Worm (Caenorhabditis elegans) whole organism, L4 larva: ENCODE data around the gene cdh-8.
A peak's percentile ranks its signal among the peaks of the same experiment; 100 is the strongest.

ENCODE experiments used
- F10B5.3 ChIP-seq: sonication (generic microtip); optimal IDR thresholded peaks from 2 replicates; lab custom pipeline; 2016; ENCODE audit warnings: mild to moderate bottlenecking, missing genetic modification characterization, missing compliant biosample characterization
- F37D6.2 ChIP-seq: sonication (generic microtip); optimal IDR thresholded peaks from 2 replicates; lab custom pipeline; 2016; ENCODE audit warnings: mild to moderate bottlenecking, missing genetic modification characterization, missing compliant biosample characterization
- F44E2.7 ChIP-seq: fragments of 200-800 bp; sonication (Bioruptor generic); IDR thresholded peaks from 2 replicates; pipeline ENCODE4 v2.1.2; 2022; ENCODE audit warnings: missing genetic modification characterization, missing compliant biosample characterization
- F49E8.2 ChIP-seq: sonication (generic microtip); optimal IDR thresholded peaks from 2 replicates; lab custom pipeline; 2016; ENCODE audit warnings: missing compliant biosample characterization, mild to moderate bottlenecking, missing genetic modification characterization, borderline replicate concordance
- R02D3.7 ChIP-seq: fragments of 150-350 bp; sonication (generic microtip); optimal IDR thresholded peaks from 3 replicates; lab custom pipeline; 2014; ENCODE audit warnings: missing biosample characterization, missing genetic modification characterization
- Y105C5A.15 ChIP-seq: fragments of 200-800 bp; sonication (Bioruptor generic); IDR thresholded peaks from 2 replicates; pipeline ENCODE4 v1.3.6; 2022; ENCODE audit warnings: missing genetic modification characterization, missing compliant biosample characterization
- Y75B8A.6 ChIP-seq: fragments of 200-800 bp; sonication (Bioruptor generic); IDR thresholded peaks from 2 replicates; pipeline ENCODE4 v1.3.6; 2022; ENCODE audit warnings: missing genetic modification reagents, missing genetic modification characterization, missing compliant biosample characterization
- ZK546.5 ChIP-seq, 2 experiments: sonication (generic microtip); optimal IDR thresholded peaks; 2 replicates each; lab custom pipeline; 2017; ENCODE audit warnings: missing biosample characterization in 2 of 2, missing genetic modification characterization in 2 of 2
- aly-2 ChIP-seq: sonication (generic microtip); optimal IDR thresholded peaks from 2 replicates; lab custom pipeline; 2018; ENCODE audit warnings: missing biosample characterization, missing genetic modification characterization
- attf-4 ChIP-seq: sonication (generic microtip); optimal IDR thresholded peaks from 3 replicates; lab custom pipeline; 2017; ENCODE audit warnings: missing biosample characterization, missing genetic modification characterization
- ceh-20 ChIP-seq: fragments of 200-800 bp; sonication (Bioruptor generic); IDR thresholded peaks from 2 replicates; pipeline ENCODE4 v1.3.6; 2022; ENCODE audit warnings: missing genetic modification reagents, missing genetic modification characterization, missing compliant biosample characterization
- ceh-32 ChIP-seq: sonication (generic microtip); optimal IDR thresholded peaks from 2 replicates; lab custom pipeline; 2016; ENCODE audit warnings: mild to moderate bottlenecking, missing genetic modification characterization, missing compliant biosample characterization; ENCODE audit not compliant: poor library complexity
- ceh-44 ChIP-seq: fragments of 200-800 bp; sonication (Bioruptor generic); IDR thresholded peaks from 2 replicates; pipeline ENCODE4 v1.3.6; 2022; ENCODE audit warnings: missing genetic modification reagents, missing genetic modification characterization, missing compliant biosample characterization
- daf-19 ChIP-seq: fragments of 200-800 bp; sonication (Bioruptor generic); conservative IDR thresholded peaks from 2 replicates; pipeline ENCODE4 v1.3.6; 2022; ENCODE audit warnings: missing genetic modification characterization, missing compliant biosample characterization
- dmd-8 ChIP-seq: fragments of 200-800 bp; sonication (Bioruptor generic); IDR thresholded peaks from 2 replicates; pipeline ENCODE4 v1.3.6; 2022; ENCODE audit warnings: missing genetic modification characterization, missing compliant biosample characterization
- duxl-1 ChIP-seq: sonication (generic microtip); optimal IDR thresholded peaks from 2 replicates; lab custom pipeline; 2016; ENCODE audit warnings: mild to moderate bottlenecking, missing genetic modification characterization, moderate library complexity, missing compliant biosample characterization; ENCODE audit not compliant: poor library complexity
- dve-1 ChIP-seq: sonication (generic microtip); optimal IDR thresholded peaks from 2 replicates; lab custom pipeline; 2017; ENCODE audit warnings: antibody characterized with exemption, mild to moderate bottlenecking, missing genetic modification characterization, missing compliant biosample characterization; ENCODE audit not compliant: insufficient read depth
- fkh-10 ChIP-seq: fragments of 150-350 bp; optimal IDR thresholded peaks from 2 replicates; lab custom pipeline; 2014; ENCODE audit warnings: missing biosample characterization, missing genetic modification reagents, missing genetic modification characterization
- hif-1 ChIP-seq, 2 experiments: sonication (generic microtip); optimal IDR thresholded peaks; 2 replicates each; lab custom pipeline; 2016 to 2017; ENCODE audit warnings: missing compliant biosample characterization in 2 of 2, missing genetic modification characterization in 2 of 2, missing genetic modification reagents in 2 of 2, missing genotype in 2 of 2, mild to moderate bottlenecking in 1 of 2
- hlh-11 ChIP-seq: fragments of 200-800 bp; sonication (Bioruptor generic); optimal IDR thresholded peaks from 2 replicates; lab custom pipeline; 2018; ENCODE audit warnings: mild to moderate bottlenecking, missing genetic modification characterization, missing compliant biosample characterization
- hlh-30 ChIP-seq: sonication (generic microtip); optimal IDR thresholded peaks from 2 replicates; lab custom pipeline; 2017; ENCODE audit warnings: antibody characterized with exemption, mild to moderate bottlenecking, missing genetic modification characterization, missing compliant biosample characterization; ENCODE audit not compliant: insufficient read depth
- hmg-1.1 ChIP-seq: fragments of 200-800 bp; sonication (Bioruptor generic); IDR thresholded peaks from 2 replicates; pipeline ENCODE4 v1.3.6; 2022; ENCODE audit warnings: missing genetic modification reagents, missing genetic modification characterization, missing compliant biosample characterization
- jun-1 ChIP-seq: fragments of 150-350 bp; optimal IDR thresholded peaks from 2 replicates; lab custom pipeline; 2014; ENCODE audit warnings: missing biosample characterization, missing genetic modification reagents, missing genetic modification characterization
- lim-7 ChIP-seq: fragments of 200-800 bp; sonication (Bioruptor generic); IDR thresholded peaks from 2 replicates; pipeline ENCODE4 v1.3.6; 2022; ENCODE audit warnings: missing genetic modification characterization, missing compliant biosample characterization
- lin-29 ChIP-seq: fragments of 200-800 bp; sonication (Bioruptor generic); IDR thresholded peaks from 2 replicates; pipeline ENCODE4 v1.3.6; 2022; ENCODE audit warnings: missing genetic modification reagents, missing genetic modification characterization, missing compliant biosample characterization
- lsy-2 ChIP-seq, 2 experiments: fragments of 150-350 bp in 1 of 2; sonication (generic microtip) in 1 of 2; optimal IDR thresholded peaks; 2 replicates each; lab custom pipeline; 2014 to 2017; ENCODE audit warnings: missing biosample characterization in 2 of 2, missing genetic modification characterization in 2 of 2
- madf-9 ChIP-seq: fragments of 200-800 bp; sonication (Bioruptor generic); conservative IDR thresholded peaks from 2 replicates; pipeline ENCODE4 v1.3.6; 2022; ENCODE audit warnings: missing genetic modification reagents, missing genetic modification characterization, missing compliant biosample characterization
- mdt-29 ChIP-seq: fragments of 200-800 bp; sonication (Bioruptor generic); IDR thresholded peaks from 2 replicates; pipeline ENCODE4 v1.3.6; 2022; ENCODE audit warnings: missing genetic modification reagents, missing genetic modification characterization, missing compliant biosample characterization
- mes-2 ChIP-seq: sonication (generic microtip); optimal IDR thresholded peaks from 2 replicates; lab custom pipeline; 2016; ENCODE audit warnings: missing genotype, mild to moderate bottlenecking, missing genetic modification characterization, missing compliant biosample characterization; ENCODE audit not compliant: poor library complexity, severe bottlenecking
- mxl-2 ChIP-seq: fragments of 200-800 bp; sonication (Bioruptor generic); conservative IDR thresholded peaks from 2 replicates; pipeline ENCODE4 v1.3.6; 2022; ENCODE audit warnings: missing genetic modification reagents, missing genetic modification characterization, missing compliant biosample characterization
- nhr-11 ChIP-seq: fragments of 150-350 bp; optimal IDR thresholded peaks from 2 replicates; lab custom pipeline; 2014; ENCODE audit warnings: missing biosample characterization, missing genetic modification characterization
- nhr-237 ChIP-seq: sonication (generic microtip); optimal IDR thresholded peaks from 2 replicates; lab custom pipeline; 2017; ENCODE audit warnings: missing biosample characterization, missing genetic modification characterization
- nhr-28 ChIP-seq: fragments of 150-350 bp; optimal IDR thresholded peaks from 2 replicates; lab custom pipeline; 2014; ENCODE audit warnings: missing biosample characterization, missing genetic modification characterization
- nhr-42 ChIP-seq: fragments of 200-800 bp; sonication (Bioruptor generic); IDR thresholded peaks from 2 replicates; pipeline ENCODE4 v1.3.6; 2022; ENCODE audit warnings: missing genetic modification characterization, missing compliant biosample characterization
- nhr-6 ChIP-seq: fragments of 150-350 bp; optimal IDR thresholded peaks from 2 replicates; lab custom pipeline; 2014; ENCODE audit warnings: missing biosample characterization, missing genetic modification characterization
- php-3 ChIP-seq: fragments of 200-800 bp; sonication (Bioruptor generic); IDR thresholded peaks from 2 replicates; pipeline ENCODE4 v1.3.6; 2022; ENCODE audit warnings: missing genetic modification reagents, missing genetic modification characterization, missing compliant biosample characterization
- sdz-12 ChIP-seq: fragments of 200-800 bp; sonication (Bioruptor generic); optimal IDR thresholded peaks from 2 replicates; lab custom pipeline; 2018; ENCODE audit warnings: mild to moderate bottlenecking, missing genetic modification characterization, missing compliant biosample characterization
- set-16 ChIP-seq: fragments of 200-800 bp; sonication (Bioruptor generic); IDR thresholded peaks from 2 replicates; pipeline ENCODE4 v1.3.6; 2022; ENCODE audit warnings: missing genetic modification reagents, missing genetic modification characterization, missing compliant biosample characterization
- spr-3 ChIP-seq: fragments of 200-800 bp; sonication (Bioruptor generic); optimal IDR thresholded peaks from 2 replicates; lab custom pipeline; 2018; ENCODE audit warnings: mild to moderate bottlenecking, missing genetic modification characterization, missing compliant biosample characterization
- tag-97 ChIP-seq: fragments of 200-800 bp; sonication (Bioruptor generic); IDR thresholded peaks from 2 replicates; pipeline ENCODE4 v1.3.6; 2022; ENCODE audit warnings: missing genetic modification characterization, missing compliant biosample characterization
- tra-1 ChIP-seq: fragments of 200-800 bp; sonication (Bioruptor generic); IDR thresholded peaks from 2 replicates; pipeline ENCODE4 v1.3.6; 2022; ENCODE audit warnings: missing genetic modification reagents, missing genetic modification characterization, missing compliant biosample characterization
- unc-130 ChIP-seq: sonication (generic microtip); optimal IDR thresholded peaks from 2 replicates; lab custom pipeline; 2016; ENCODE audit warnings: missing genetic modification reagents, missing genetic modification characterization, missing compliant biosample characterization
- unc-39 ChIP-seq: sonication (generic microtip); optimal IDR thresholded peaks from 2 replicates; lab custom pipeline; 2017; ENCODE audit warnings: missing biosample characterization, missing genetic modification characterization
- zag-1 ChIP-seq: fragments of 150-350 bp; optimal IDR thresholded peaks from 2 replicates; lab custom pipeline; 2014; ENCODE audit warnings: missing biosample characterization, missing genetic modification characterization
- zfp-3 ChIP-seq: fragments of 200-800 bp; sonication (Bioruptor generic); conservative IDR thresholded peaks from 2 replicates; pipeline ENCODE4 v1.3.6; 2022; ENCODE audit warnings: missing genetic modification reagents, missing genetic modification characterization, missing compliant biosample characterization
- ztf-7 ChIP-seq: fragments of 150-350 bp; optimal IDR thresholded peaks from 2 replicates; lab custom pipeline; 2014; ENCODE audit warnings: missing biosample characterization, missing genetic modification characterization

cdh-8 gene

ce11 chrIV:294737-295136, 44.9 kb upstream of the cdh-8 start (continued):
- TF ChIP-seq set-16 (no peak), dve-1 (tag; lab: Kevin White, UChicago) (peak; percentile 21), duxl-1 (tag; lab: Kevin White, UChicago) (peak; percentile 25), nhr-28 (tag; lab: Kevin White, UChicago) (peak; percentile 54), dmd-8 (GFP tag; lab: Robert Waterston, UW) (0 out of 2 replicates have a peak, but pooled peaks have one; percentile 31), ceh-32 (tag; lab: Kevin White, UChicago) (no peak), spr-3 (no peak), unc-130 (GFP tag; lab: Kevin White, UChicago) (no peak), tra-1 (GFP tag; lab: Robert Waterston, UW) (0 out of 2 replicates have a peak, but pooled peaks have one; percentile 6), ceh-20 (0 out of 2 replicates have a peak, but pooled peaks have one; percentile 12), Y105C5A.15 (GFP tag; lab: Robert Waterston, UW) (no peak), lin-29 (GFP tag; lab: Robert Waterston, UW) (no peak), hlh-30 (peak; percentile 35), nhr-237 (tag; lab: Kevin White, UChicago) (no peak), F44E2.7 (GFP tag; lab: Robert Waterston, UW) (no peak), php-3 (GFP tag; lab: Robert Waterston, UW) (0 out of 2 replicates have a peak, but pooled peaks have one; percentile 12), attf-4 (tag; lab: Kevin White, UChicago) (no peak)

ce11 chrIV:295734-296201, 43.8 kb upstream of the cdh-8 start:
- TF ChIP-seq dmd-8 (GFP tag; lab: Robert Waterston, UW) (no peak), ceh-32 (tag; lab: Kevin White, UChicago) (no peak), fkh-10 (no peak), ceh-44 (GFP tag; lab: Robert Waterston, UW) (no peak), ZK546.5 (tag; optimal IDR thresholded peaks at IDR 0.05; lab: Kevin White, UChicago) (no peak), tag-97 (GFP tag; lab: Robert Waterston, UW) (no peak), mdt-29 (GFP tag; lab: Robert Waterston, UW) (0 out of 2 replicates have a peak, but pooled peaks have one; percentile 30), ceh-20 (0 out of 2 replicates have a peak, but pooled peaks have one; percentile 33), mes-2 (tag; lab: Kevin White, UChicago) (no peak), nhr-11 (tag; lab: Kevin White, UChicago) (no peak), attf-4 (tag; lab: Kevin White, UChicago) (no peak), lsy-2 (tag; optimal IDR thresholded peaks at IDR 0.05; lab: Kevin White, UChicago) (no peak), hif-1 (tag; optimal IDR thresholded peaks at IDR 0.05; lab: Kevin White, UChicago) (no peak), lim-7 (GFP tag; lab: Robert Waterston, UW) (no peak), nhr-6 (tag; lab: Kevin White, UChicago) (no peak), dve-1 (tag; lab: Kevin White, UChicago) (peak; percentile 66), php-3 (GFP tag; lab: Robert Waterston, UW) (peak; percentile 91), zfp-3 (peak; percentile 23; the same call in 1 of the 2 replicates), F10B5.3 (no peak), hlh-30 (peak; percentile 70), F37D6.2 (tag; lab: Kevin White, UChicago) (no peak), Y75B8A.6 (GFP tag; lab: Robert Waterston, UW) (0 out of 2 replicates have a peak, but pooled peaks have one; percentile 21), aly-2 (no peak), R02D3.7 (tag; lab: Kevin White, UChicago) (no peak), daf-19 (GFP tag; lab: Robert Waterston, UW) (no peak), nhr-42 (no peak), lin-29 (GFP tag; lab: Robert Waterston, UW) (no peak), mxl-2 (GFP tag; lab: Robert Waterston, UW) (peak; percentile 49; the same call in 1 of the 2 replicates), jun-1 (no peak), ztf-7 (tag; lab: Kevin White, UChicago) (no peak), sdz-12 (GFP tag; lab: Kevin White, UChicago) (no peak), zag-1 (tag; lab: Kevin White, UChicago) (no peak), madf-9 (GFP tag; lab: Robert Waterston, UW) (no peak), hmg-1.1 (no peak), F44E2.7 (GFP tag; lab: Robert Waterston, UW) (no peak), F49E8.2 (tag; lab: Kevin White, UChicago) (no peak), unc-39 (tag; lab: Kevin White, UChicago) (no peak), nhr-28 (tag; lab: Kevin White, UChicago) (peak; percentile 67), hlh-11 (tag; lab: Kevin White, UChicago) (peak; percentile 89)
